Worm (Caenorhabditis elegans) whole organism, L4 larva: ENCODE results near the gene T28A11.3.

Experiments
- attf-4 ChIP-seq: sonication (generic microtip); optimal IDR thresholded peaks from 3 replicates; lab custom pipeline; 2017; ENCODE audit warnings: missing biosample characterization, missing genetic modification characterization
- ceh-20 ChIP-seq: fragments of 200-800 bp; sonication (Bioruptor generic); IDR thresholded peaks from 2 replicates; pipeline ENCODE4 v1.3.6; 2022; ENCODE audit warnings: missing genetic modification reagents, missing genetic modification characterization, missing compliant biosample characterization
- ceh-44 ChIP-seq: fragments of 200-800 bp; sonication (Bioruptor generic); IDR thresholded peaks from 2 replicates; pipeline ENCODE4 v1.3.6; 2022; ENCODE audit warnings: missing genetic modification reagents, missing genetic modification characterization, missing compliant biosample characterization
- dpl-1 ChIP-seq: fragments of 150-350 bp; optimal IDR thresholded peaks from 2 replicates; lab custom pipeline; 2014; ENCODE audit warnings: missing biosample characterization, missing genetic modification reagents, missing genetic modification characterization
- gei-8 ChIP-seq: fragments of 200-800 bp; sonication (Bioruptor generic); optimal IDR thresholded peaks from 2 replicates; lab custom pipeline; 2018; ENCODE audit warnings: mild to moderate bottlenecking, missing genetic modification characterization, missing compliant biosample characterization
- nhr-10 ChIP-seq: fragments of 150-350 bp; optimal IDR thresholded peaks from 2 replicates; lab custom pipeline; 2014; ENCODE audit warnings: missing biosample characterization, missing genetic modification characterization
- nhr-237 ChIP-seq: sonication (generic microtip); optimal IDR thresholded peaks from 2 replicates; lab custom pipeline; 2017; ENCODE audit warnings: missing biosample characterization, missing genetic modification characterization
- nhr-25 ChIP-seq: sonication (generic microtip); optimal IDR thresholded peaks from 2 replicates; lab custom pipeline; 2017; ENCODE audit warnings: missing genetic modification characterization, mild to moderate bottlenecking, missing compliant biosample characterization, antibody characterized with exemption, moderate library complexity, borderline replicate concordance; ENCODE audit not compliant: insufficient read depth
- pqm-1 ChIP-seq: sonication (generic microtip); optimal IDR thresholded peaks from 2 replicates; lab custom pipeline; 2017; ENCODE audit warnings: missing biosample characterization, missing genetic modification characterization
- snpc-4 ChIP-seq: fragments of 150-350 bp; optimal IDR thresholded peaks from 2 replicates; lab custom pipeline; 2014; ENCODE audit warnings: missing biosample characterization, missing genetic modification characterization

- no peak for TF ChIP-seq dpl-1 (GFP tag; lab: Kevin White, UChicago)
- no peak for TF ChIP-seq gei-8 (GFP tag; lab: Kevin White, UChicago)
- TF ChIP-seq nhr-237 (tag; lab: Kevin White, UChicago): no peak
- no peak for TF ChIP-seq snpc-4
- TF ChIP-seq nhr-10 (tag; lab: Kevin White, UChicago): no peak
- TF ChIP-seq ceh-20 (GFP tag; lab: Robert Waterston, UW): no peak
- no peak for TF ChIP-seq pqm-1 (tag; lab: Kevin White, UChicago)
- no peak for TF ChIP-seq attf-4 (tag; lab: Kevin White, UChicago)
- no peak for TF ChIP-seq ceh-44
- no peak for TF ChIP-seq nhr-25 (tag; lab: Kevin White, UChicago)
Measured at ce11 chrV:3284629-3285028, 9.5 kb downstream of the T28A11.3 start, which contains the start of gene F35F10.5.
